Fruit fly (Drosophila melanogaster) whole organism, pupa: ENCODE measurements around the gene CG34057.
"Not testable (repeated sequence)": the region's sequence is repeated elsewhere in the genome, so short reads cannot be mapped to it uniquely, and the experiment has no call there.

Experiments used
- CG10348 ChIP-seq: fragments of 200-800 bp; sonication (Bioruptor generic); IDR thresholded peaks from 2 replicates; pipeline ENCODE4 v1.3.6; 2022; ENCODE audit warnings: missing biosample characterization, missing genetic modification characterization
- CG12605 ChIP-seq: fragments of 200-800 bp; sonication (Bioruptor generic); IDR thresholded peaks from 2 replicates; pipeline ENCODE4 v1.3.6; 2022; ENCODE audit warnings: missing biosample characterization, missing genetic modification characterization
- CG13204 ChIP-seq: fragments of 200-800 bp; sonication (Bioruptor generic); optimal IDR thresholded peaks from 2 replicates; lab custom pipeline; 2018; ENCODE audit warnings: missing biosample characterization, mild to moderate bottlenecking, missing genetic modification characterization, moderate library complexity
- CG14655 ChIP-seq: fragments of 200-800 bp; sonication (Bioruptor generic); optimal IDR thresholded peaks from 3 replicates; lab custom pipeline; 2017; ENCODE audit warnings: mild to moderate bottlenecking, missing biosample characterization, missing genetic modification reagents, missing genetic modification characterization
- CG15710 ChIP-seq: fragments of 200-800 bp; sonication (Bioruptor generic); optimal IDR thresholded peaks from 2 replicates; lab custom pipeline; 2018; ENCODE audit warnings: missing biosample characterization, mild to moderate bottlenecking, missing genetic modification characterization, moderate library complexity
- CG17806 ChIP-seq: fragments of 200-800 bp; sonication (Bioruptor generic); optimal IDR thresholded peaks from 2 replicates; lab custom pipeline; 2018; ENCODE audit warnings: missing biosample characterization, mild to moderate bottlenecking, missing genetic modification characterization, moderate library complexity
- CG32121 ChIP-seq: fragments of 200-800 bp; sonication (Bioruptor generic); IDR thresholded peaks from 2 replicates; pipeline ENCODE4 v1.3.6; 2022; ENCODE audit warnings: missing biosample characterization, missing genetic modification characterization
- CG34367 ChIP-seq: fragments of 200-800 bp; sonication (Bioruptor generic); optimal IDR thresholded peaks from 2 replicates; lab custom pipeline; 2018; ENCODE audit warnings: missing biosample characterization, mild to moderate bottlenecking, missing genetic modification characterization
- CG4496 ChIP-seq: fragments of 200-800 bp; sonication (Bioruptor generic); IDR thresholded peaks from 3 replicates; pipeline ENCODE4 v1.3.6; 2022; ENCODE audit warnings: missing biosample characterization, missing genetic modification characterization
- CG8159 ChIP-seq: fragments of 200-800 bp; sonication (Bioruptor generic); optimal IDR thresholded peaks from 3 replicates; lab custom pipeline; 2018; ENCODE audit warnings: missing biosample characterization, mild to moderate bottlenecking, missing genetic modification characterization, moderate library complexity
- CG8301 ChIP-seq: fragments of 200-800 bp; sonication (Bioruptor generic); optimal IDR thresholded peaks from 2 replicates; lab custom pipeline; 2018; ENCODE audit warnings: missing biosample characterization, mild to moderate bottlenecking, missing genetic modification characterization
- CG9948 ChIP-seq: fragments of 200-800 bp; sonication (Bioruptor generic); optimal IDR thresholded peaks from 2 replicates; lab custom pipeline; 2018; ENCODE audit warnings: missing biosample characterization, mild to moderate bottlenecking, missing genetic modification characterization, moderate library complexity
- D1 ChIP-seq: fragments of 200-800 bp; sonication (Bioruptor generic); optimal IDR thresholded peaks from 2 replicates; lab custom pipeline; 2018; ENCODE audit warnings: missing biosample characterization, mild to moderate bottlenecking, missing genetic modification characterization, moderate library complexity
- EcR ChIP-seq: fragments of 200-800 bp; sonication (Bioruptor generic); optimal IDR thresholded peaks from 3 replicates; lab custom pipeline; 2019; ENCODE audit warnings: missing biosample characterization, missing genetic modification characterization, mild to moderate bottlenecking, moderate library complexity, missing genetic modification reagents
- Ets98B ChIP-seq: fragments of 200-800 bp; sonication (Bioruptor generic); IDR thresholded peaks from 2 replicates; pipeline ENCODE4 v1.3.6; 2022; ENCODE audit warnings: missing biosample characterization, missing genetic modification characterization
- Pif1A ChIP-seq: fragments of 200-800 bp; sonication (Bioruptor generic); optimal IDR thresholded peaks from 3 replicates; lab custom pipeline; 2016; ENCODE audit warnings: missing biosample characterization, missing genetic modification characterization
- Pif1B ChIP-seq: fragments of 200-800 bp; sonication (Bioruptor generic); optimal IDR thresholded peaks from 3 replicates; lab custom pipeline; 2016; ENCODE audit warnings: missing biosample characterization, missing genetic modification characterization
- Snoo ChIP-seq: fragments of 200-800 bp; sonication (Bioruptor generic); optimal IDR thresholded peaks from 3 replicates; lab custom pipeline; 2017; ENCODE audit warnings: missing biosample characterization, mild to moderate bottlenecking, missing genetic modification characterization, inconsistent platforms
- fd96Ca ChIP-seq: fragments of 200-800 bp; sonication (Bioruptor generic); IDR thresholded peaks from 3 replicates; pipeline ENCODE4 v1.3.6; 2022; ENCODE audit warnings: missing biosample characterization, missing genetic modification characterization
- gl ChIP-seq: fragments of 200-800 bp; sonication (Bioruptor generic); optimal IDR thresholded peaks from 2 replicates; lab custom pipeline; 2018; ENCODE audit warnings: missing biosample characterization, mild to moderate bottlenecking, missing genetic modification characterization
- rn ChIP-seq: fragments of 200-800 bp; sonication (Bioruptor generic); IDR thresholded peaks from 2 replicates; pipeline ENCODE4 v1.3.6; 2022; ENCODE audit warnings: missing biosample characterization, missing genetic modification characterization

CG34057 gene

DNA sequence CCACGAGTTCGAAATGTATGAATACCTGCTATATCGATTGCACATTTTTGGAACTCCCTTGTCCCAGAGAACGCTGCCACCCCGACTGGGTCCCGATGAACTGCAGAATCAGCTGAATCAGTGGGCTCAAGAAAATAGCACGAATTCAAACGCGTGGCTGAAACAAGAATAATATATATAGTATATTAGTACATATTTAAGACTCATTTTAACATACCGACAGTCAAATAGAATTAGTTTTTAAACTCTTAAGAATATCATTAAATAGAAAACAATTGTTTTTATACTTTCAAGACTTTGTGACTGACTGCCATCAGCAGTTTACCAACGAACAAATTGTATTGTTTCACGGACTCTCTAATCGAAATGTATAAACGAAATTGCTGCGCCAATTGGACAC is at the start of gene CG34057:
Gene CG34057, plus strand, starts transcription at position 301 of the 400 bp plus-strand sequence.
- TF ChIP-seq CG8159 (tag; lab: Kevin White, UChicago) = no peak
- TF ChIP-seq D1 (tag; lab: Kevin White, UChicago) = no peak
- no peak for TF ChIP-seq Ets98B
- no peak for TF ChIP-seq CG10348 (GFP tag; lab: Robert Waterston, UW)
- TF ChIP-seq fd96Ca (GFP tag; lab: Robert Waterston, UW) = no peak
- TF ChIP-seq EcR (GFP tag; lab: Kevin White, UChicago) = no peak
- TF ChIP-seq CG9948 (tag; lab: Kevin White, UChicago) = no peak
- TF ChIP-seq rn = no peak
- TF ChIP-seq Pif1A (GFP tag; lab: Kevin White, UChicago) = no peak
- TF ChIP-seq CG17806 (tag; lab: Kevin White, UChicago) = no peak
- no peak for TF ChIP-seq CG4496 (GFP tag; lab: Robert Waterston, UW)
- no peak for TF ChIP-seq CG12605 (GFP tag; lab: Robert Waterston, UW)

DNA sequence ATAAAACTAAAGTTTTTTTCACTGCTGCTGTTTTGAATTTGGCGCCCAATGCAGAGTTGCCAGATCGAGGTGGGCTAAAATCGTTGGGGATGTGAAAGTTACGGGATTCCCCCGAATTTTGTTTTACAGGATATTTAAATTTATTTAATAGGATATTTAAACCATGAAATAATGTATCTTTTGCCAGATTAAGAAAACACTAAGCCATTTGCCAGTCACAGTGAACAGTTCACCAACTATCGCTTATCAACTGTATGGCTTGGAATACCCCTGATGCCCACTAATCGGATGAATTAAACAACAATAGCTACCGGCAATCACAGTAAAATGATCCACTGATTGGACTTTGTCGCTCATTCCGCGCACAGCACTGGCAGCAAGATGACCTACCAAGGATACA is 46.1 kb upstream of the CG34057 start, which contains the start of gene Dci:
Gene Dci, plus strand, starts transcription at position 286 of the 400 bp plus-strand sequence.
- TF ChIP-seq fd96Ca (GFP tag; lab: Robert Waterston, UW) (peak; percentile 72), Ets98B (no peak), CG4496 (GFP tag; lab: Robert Waterston, UW) (peak; percentile 63; the same call in 1 of the 3 replicates), CG17806 (tag; lab: Kevin White, UChicago) (peak; percentile 41), CG8159 (tag; lab: Kevin White, UChicago) (peak; percentile 43), rn (no peak), CG15710 (tag; lab: Kevin White, UChicago) (peak; percentile 49), CG32121 (GFP tag; lab: Robert Waterston, UW) (peak; percentile 69)

DNA sequence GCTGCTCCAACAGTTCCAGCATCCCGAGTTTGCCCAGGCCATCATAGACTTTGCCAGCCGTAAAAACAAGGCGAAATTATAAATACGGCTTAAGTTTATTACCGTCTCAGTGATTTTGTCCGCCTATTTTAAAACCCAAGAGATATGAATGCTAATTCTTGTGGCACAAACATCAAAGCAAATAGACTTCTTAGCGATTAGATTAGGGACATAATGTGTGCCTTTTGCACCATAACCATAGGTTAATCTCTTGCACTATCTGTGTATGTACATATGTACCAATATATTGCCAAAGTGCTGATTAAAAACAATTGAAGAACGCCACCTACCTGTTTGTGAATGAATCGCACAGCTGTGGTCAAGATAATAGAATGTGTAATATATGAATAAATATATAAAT is 44.9 kb upstream of the CG34057 start:
- TF ChIP-seq rn (no peak), Pif1A (GFP tag; lab: Kevin White, UChicago) (no peak), EcR (GFP tag; lab: Kevin White, UChicago) (no peak), CG32121 (GFP tag; lab: Robert Waterston, UW) (no peak), CG13204 (no peak), CG4496 (GFP tag; lab: Robert Waterston, UW) (no peak), CG10348 (GFP tag; lab: Robert Waterston, UW) (no peak), CG12605 (GFP tag; lab: Robert Waterston, UW) (no peak), gl (tag; lab: Kevin White, UChicago) (no peak), CG34367 (no peak), CG8301 (no peak), CG9948 (tag; lab: Kevin White, UChicago) (no peak)

DNA sequence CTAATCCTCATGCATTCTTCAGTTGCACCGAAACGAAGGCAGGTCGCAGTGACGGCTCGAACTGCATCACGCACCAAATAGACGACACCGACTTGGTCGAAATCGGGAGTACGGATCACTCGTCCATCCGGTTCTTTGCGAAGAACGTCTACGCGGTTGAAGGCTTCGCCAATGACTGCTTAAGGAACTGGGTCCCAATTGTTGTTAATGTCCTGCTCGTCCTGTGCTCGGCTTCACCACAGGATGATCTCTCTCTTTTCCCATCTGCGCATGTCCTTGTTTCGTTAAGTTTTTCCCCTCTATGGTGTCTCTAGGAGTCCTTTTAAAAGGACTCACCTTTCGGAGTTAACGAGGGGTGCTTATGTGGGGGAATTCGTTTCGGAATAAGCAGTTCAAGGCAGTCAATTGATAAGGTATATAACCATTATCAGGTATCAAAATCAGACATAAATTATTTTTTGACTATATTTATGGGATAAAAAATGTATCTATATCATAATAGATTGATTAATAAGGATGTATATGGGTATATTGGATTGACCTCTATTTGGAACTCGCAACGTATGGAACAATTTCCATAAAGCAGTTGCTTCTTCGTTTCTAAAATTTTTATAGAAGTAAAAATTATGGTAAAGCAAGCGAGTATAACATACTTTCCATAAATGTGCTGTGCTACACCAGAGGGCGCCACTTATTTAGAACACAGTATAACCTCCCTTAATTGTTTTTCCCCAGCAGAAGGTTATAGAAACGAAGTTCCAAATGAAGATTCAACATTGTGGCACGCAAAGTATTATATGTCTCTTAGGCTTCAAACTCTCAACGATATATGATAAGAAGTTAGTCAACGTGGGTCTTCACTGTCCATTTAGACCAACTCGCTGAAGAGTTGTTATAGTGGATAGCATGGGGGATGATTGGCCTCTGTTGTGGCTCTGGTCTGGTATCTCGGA is 39.8 kb upstream of the CG34057 start, which contains the start of gene dpr20:
Gene dpr20, minus strand, starts transcription at position 186 of the 953 bp plus-strand sequence.
- TF ChIP-seq EcR (GFP tag; lab: Kevin White, UChicago) (no peak), rn (peak; percentile 84), fd96Ca (GFP tag; lab: Robert Waterston, UW) (peak; percentile 94), gl (tag; lab: Kevin White, UChicago) (peak; percentile 59), CG17806 (tag; lab: Kevin White, UChicago) (peak; percentile 78), CG34367 (peak; percentile 60), Ets98B (peak; percentile 94), CG8159 (tag; lab: Kevin White, UChicago) (peak; percentile 81), Pif1A (GFP tag; lab: Kevin White, UChicago) (peak; percentile 78), D1 (tag; lab: Kevin White, UChicago) (no peak), Pif1B (GFP tag; lab: Kevin White, UChicago) (peak; percentile 76), CG9948 (tag; lab: Kevin White, UChicago) (peak; percentile 61), CG15710 (tag; lab: Kevin White, UChicago) (peak; percentile 72), CG32121 (GFP tag; lab: Robert Waterston, UW) (peak; percentile 91), CG14655 (GFP tag; lab: Kevin White, UChicago) (peak; percentile 81), CG4496 (GFP tag; lab: Robert Waterston, UW) (peak; percentile 96), CG10348 (GFP tag; lab: Robert Waterston, UW) (peak; percentile 70), Snoo (tag; lab: Kevin White, UChicago) (peak; percentile 65), CG13204 (no peak), CG12605 (GFP tag; lab: Robert Waterston, UW) (peak; percentile 95), CG8301 (peak; percentile 81)

DNA sequence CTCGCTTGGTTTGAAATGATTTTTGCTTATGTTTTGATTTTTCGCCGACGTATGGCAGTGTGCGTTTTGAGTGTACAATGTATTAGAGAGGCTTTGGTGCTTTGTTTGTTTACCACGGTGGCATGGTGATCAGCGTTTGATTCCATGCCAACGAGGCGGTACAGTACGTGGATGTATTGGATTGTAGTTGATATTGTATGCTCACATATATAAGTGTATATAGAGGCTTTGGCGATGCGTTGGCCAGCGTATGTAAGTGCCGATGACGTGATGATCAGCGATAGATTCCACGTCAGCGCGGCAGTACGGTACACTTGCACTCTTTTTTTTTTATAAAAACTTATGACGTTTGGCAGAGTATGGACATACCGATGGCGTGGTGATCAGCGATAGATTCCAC is 32.1 kb upstream of the CG34057 start, which contains the start of gene CG12502:
Gene CG12502, plus strand, starts transcription at position 301 of the 400 bp plus-strand sequence.
- not testable (repeated sequence) for TF ChIP-seq CG8159 (tag; lab: Kevin White, UChicago); Snoo (tag; lab: Kevin White, UChicago); CG8301

DNA sequence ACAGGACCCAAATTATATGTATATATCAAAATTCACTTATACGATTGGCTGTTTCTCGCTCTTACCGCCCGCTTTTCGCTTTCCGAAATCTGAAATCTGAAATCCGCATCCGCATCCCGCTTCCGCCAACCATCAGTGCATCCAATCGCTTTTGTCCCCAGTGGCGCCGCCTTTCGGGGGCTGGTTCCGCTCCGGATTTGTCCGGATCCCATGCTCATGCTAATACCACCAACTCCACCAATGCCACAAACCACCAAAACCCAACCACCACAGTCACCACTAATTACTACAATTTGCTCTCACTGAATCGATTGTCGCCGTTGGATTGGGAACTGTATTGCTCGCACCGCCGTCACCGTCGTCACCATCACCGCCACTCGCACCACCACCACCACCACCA is 28.4 kb upstream of the CG34057 start:
- TF ChIP-seq CG13204 = no peak
- no peak for TF ChIP-seq CG10348 (GFP tag; lab: Robert Waterston, UW)
- TF ChIP-seq CG8159 (tag; lab: Kevin White, UChicago) = no peak
- TF ChIP-seq CG14655 (GFP tag; lab: Kevin White, UChicago) = no peak
- TF ChIP-seq CG15710 (tag; lab: Kevin White, UChicago) = no peak
- TF ChIP-seq CG9948 (tag; lab: Kevin White, UChicago) = no peak
- no peak for TF ChIP-seq Ets98B
- no peak for TF ChIP-seq EcR (GFP tag; lab: Kevin White, UChicago)
- no peak for TF ChIP-seq Pif1B (GFP tag; lab: Kevin White, UChicago)
- TF ChIP-seq CG17806 (tag; lab: Kevin White, UChicago) = no peak
- no peak for TF ChIP-seq D1 (tag; lab: Kevin White, UChicago)
